Fruit fly (Drosophila melanogaster): ENCODE measurements around the gene Tom40.

The Tom40 gene

dm6 chrX:7691947-7692739, 44.5 kb upstream of the Tom40 start:
- TF ChIP-seq vri (GFP tag; optimal IDR thresholded peaks at IDR 0.05) (peak; percentile 89), Eip75B (GFP tag; optimal IDR thresholded peaks at IDR 0.05) (peak; percentile 81), Eip78C (GFP tag) (peak; percentile 96), svp (GFP tag) (peak; percentile 96), Smox (GFP tag; optimal IDR thresholded peaks at IDR 0.05) (peak; percentile 88), Eip93F (GFP tag; optimal IDR thresholded peaks at IDR 0.05) (peak; percentile 58), eg (GFP tag; IDR thresholded peaks at IDR 0.05) (peak; percentile 86; the same call in 2 of the 3 replicates), CG32006 (GFP tag; optimal IDR thresholded peaks at IDR 0.05) (peak; percentile 90), CG6163 (GFP tag; IDR thresholded peaks at IDR 0.05) (peak; percentile 78; the same call in 2 of the 3 replicates), CG15336 (GFP tag; IDR thresholded peaks at IDR 0.05) (peak; percentile 88), Ets21C (GFP tag; optimal IDR thresholded peaks at IDR 0.05) (peak; percentile 79), CG8319 (GFP tag; optimal IDR thresholded peaks at IDR 0.05) (peak; percentile 82), Met (GFP tag; optimal IDR thresholded peaks at IDR 0.05) (peak; percentile 93), Blimp-1 (GFP tag; optimal IDR thresholded peaks at IDR 0.05) (peak; percentile 70), CG3032 (tag; optimal IDR thresholded peaks at IDR 0.05) (peak; percentile 85), CG16779 (tag; optimal IDR thresholded peaks at IDR 0.05) (peak; percentile 90), spab (GFP tag; optimal IDR thresholded peaks at IDR 0.05) (peak; percentile 86), esn (GFP tag; optimal IDR thresholded peaks at IDR 0.05) (peak; percentile 92), CG11902 (GFP tag; optimal IDR thresholded peaks at IDR 0.05) (peak; percentile 71), CG9139 (GFP tag; optimal IDR thresholded peaks at IDR 0.05) (peak; percentile 93), CG31627 (GFP tag; optimal IDR thresholded peaks at IDR 0.05) (peak; percentile 82), CG6854 (GFP tag; optimal IDR thresholded peaks at IDR 0.05) (peak; percentile 34), ss (GFP tag; optimal IDR thresholded peaks at IDR 0.05) (peak; percentile 94), OdsH (GFP tag; optimal IDR thresholded peaks at IDR 0.05) (peak; percentile 84), CG6792 (GFP tag; optimal IDR thresholded peaks at IDR 0.05) (peak; percentile 90), Ets96B (tag; optimal IDR thresholded peaks at IDR 0.05) (peak; percentile 87), topi (GFP tag; optimal IDR thresholded peaks at IDR 0.05) (peak; percentile 89), CG8119 (GFP tag; IDR thresholded peaks at IDR 0.05) (peak; percentile 89), CG10631 (GFP tag; optimal IDR thresholded peaks at IDR 0.05) (peak; percentile 77), pdm3 (GFP tag; optimal IDR thresholded peaks at IDR 0.05) (peak; percentile 87), salr (GFP tag; optimal IDR thresholded peaks at IDR 0.05) (peak; percentile 62 to 82), fkh (GFP tag; optimal IDR thresholded peaks at IDR 0.05) (peak; percentile 1), Gug (GFP tag; IDR thresholded peaks at IDR 0.05) (peak; percentile 64), CG11294 (GFP tag; IDR thresholded peaks at IDR 0.05) (peak; percentile 26; the same call in 1 of the 2 replicates), CG6808 (GFP tag; optimal IDR thresholded peaks at IDR 0.05) (peak; percentile 95), Hr4 (GFP tag; optimal IDR thresholded peaks at IDR 0.05) (peak; percentile 77), Sox15 (GFP tag; optimal IDR thresholded peaks at IDR 0.05) (peak; percentile 70), Sox14 (GFP tag; optimal IDR thresholded peaks at IDR 0.05) (peak; percentile 77), fd59A (GFP tag; optimal IDR thresholded peaks at IDR 0.05) (peak; percentile 61), CG1621 (tag; optimal IDR thresholded peaks at IDR 0.05) (peak; percentile 78), dsx (GFP tag; optimal IDR thresholded peaks at IDR 0.05; ENCODE audit: poor library complexity, severe bottlenecking) (peak; percentile 90), CG3919 (GFP tag; optimal IDR thresholded peaks at IDR 0.05) (peak; percentile 81), CG34406 (GFP tag; optimal IDR thresholded peaks at IDR 0.05) (peak; percentile 85), CG8632 (GFP tag; optimal IDR thresholded peaks at IDR 0.05) (peak; percentile 84), CG10669 (GFP tag; optimal IDR thresholded peaks at IDR 0.05) (peak; percentile 86), achi (GFP tag; optimal IDR thresholded peaks at IDR 0.05) (peak; percentile 81), Hr39 (GFP tag; optimal IDR thresholded peaks at IDR 0.05) (peak; percentile 86), CG4318 (GFP tag; optimal IDR thresholded peaks at IDR 0.05) (peak; percentile 76), CG7368 (GFP tag; optimal IDR thresholded peaks at IDR 0.05) (peak; percentile 65), Hr38 (GFP tag; optimal IDR thresholded peaks at IDR 0.05) (no peak)
